Worm (Caenorhabditis elegans): ENCODE measurements around the gene fbxa-48.

fbxa-48 gene

ce11 chrIII:2232360-2232759, 39.6 kb downstream of the fbxa-48 start, which contains the start of gene fbxa-47:
Gene fbxa-47, minus strand, starts transcription at chrIII:2232460.
- TF ChIP-seq unc-62 (GFP tag; optimal IDR thresholded peaks at IDR 0.05), result no peak

- TF ChIP-seq unc-62 (GFP tag; optimal IDR thresholded peaks at IDR 0.05), result no peak
Measured at ce11 chrIII:2227407-2227806, 44.6 kb downstream of the fbxa-48 start, which contains the start of gene fbxa-62. Gene fbxa-62, plus strand, starts transcription at chrIII:2227707.

- no peak for TF ChIP-seq unc-62 (GFP tag; optimal IDR thresholded peaks at IDR 0.05)
Measured at ce11 chrIII:2224478-2224877, 47.5 kb downstream of the fbxa-48 start, which contains the start of gene fbxa-38. Gene fbxa-38, plus strand, starts transcription at chrIII:2224672.

ce11 chrIII:2223932-2224331, 48.0 kb downstream of the fbxa-48 start, which contains the start of gene srd-65:
Gene srd-65, minus strand, starts transcription at chrIII:2224032.
- no peak for TF ChIP-seq unc-62 (GFP tag; optimal IDR thresholded peaks at IDR 0.05)

- TF ChIP-seq unc-62 (GFP tag; optimal IDR thresholded peaks at IDR 0.05), result no peak
Measured at ce11 chrIII:2219408-2219807, 52.6 kb downstream of the fbxa-48 start, which contains the start of gene fbxa-12. Gene fbxa-12, plus strand, starts transcription at chrIII:2219708.

Data from whole organism, dauer.